Worm (Caenorhabditis elegans) whole organism, young adult: ENCODE data around the gene chpf-1.
A peak's percentile ranks its signal among the peaks of the same experiment; 100 is the strongest.

ENCODE experiments used
- C06A6.2 ChIP-seq: fragments of 200-800 bp; sonication (Bioruptor generic); conservative IDR thresholded peaks from 2 replicates; pipeline ENCODE4 v1.3.6; 2022; ENCODE audit warnings: missing genetic modification characterization, missing compliant biosample characterization
- C17E4.6 ChIP-seq: fragments of 200-800 bp; sonication (Bioruptor generic); IDR thresholded peaks from 2 replicates; pipeline ENCODE4 v1.3.6; 2022; ENCODE audit warnings: missing genetic modification reagents, missing genetic modification characterization, missing compliant biosample characterization
- ama-1 ChIP-seq, 3 experiments: fragments of 150-350 bp in 1 of 3; sonication (generic microtip) in 2 of 3; optimal IDR thresholded peaks; 2 replicates each; lab custom pipeline; 2014 to 2018; ENCODE audit warnings: missing biosample characterization in 2 of 3, missing genetic modification characterization in 2 of 3, missing genetic modification reagents in 2 of 3
- dpl-1 ChIP-seq: fragments of 150-350 bp; optimal IDR thresholded peaks from 2 replicates; lab custom pipeline; 2014; ENCODE audit warnings: missing biosample characterization, missing genetic modification reagents, missing genetic modification characterization
- hrde-1 ChIP-seq: sonication (generic microtip); optimal IDR thresholded peaks from 2 replicates; lab custom pipeline; 2016; ENCODE audit warnings: missing genetic modification characterization, mild to moderate bottlenecking, missing compliant biosample characterization, moderate library complexity, missing genotype, missing genetic modification reagents, borderline replicate concordance
- hsf-1 ChIP-seq: fragments of 200-800 bp; sonication (Bioruptor generic); IDR thresholded peaks from 2 replicates; pipeline ENCODE4 v1.3.6; 2022; ENCODE audit warnings: missing genetic modification reagents, missing genetic modification characterization, missing compliant biosample characterization
- lag-1 ChIP-seq: fragments of 200-800 bp; sonication (Bioruptor generic); IDR thresholded peaks from 2 replicates; pipeline ENCODE4 v1.3.6; 2022; ENCODE audit warnings: missing genetic modification reagents, missing genetic modification characterization, missing compliant biosample characterization
- lin-40 ChIP-seq: sonication (generic microtip); optimal IDR thresholded peaks from 2 replicates; lab custom pipeline; 2016; ENCODE audit warnings: missing genetic modification characterization, mild to moderate bottlenecking, missing compliant biosample characterization, missing genotype, missing genetic modification reagents
- madf-10 ChIP-seq: sonication (generic microtip); optimal IDR thresholded peaks from 2 replicates; lab custom pipeline; 2016; ENCODE audit warnings: mild to moderate bottlenecking, missing genetic modification characterization, missing compliant biosample characterization
- madf-3 ChIP-seq: fragments of 200-800 bp; sonication (Bioruptor generic); IDR thresholded peaks from 2 replicates; pipeline ENCODE4 v1.3.6; 2022; ENCODE audit warnings: missing genetic modification reagents, missing genetic modification characterization, missing compliant biosample characterization
- mcd-1 ChIP-seq: fragments of 200-800 bp; sonication (Bioruptor generic); IDR thresholded peaks from 2 replicates; pipeline ENCODE4 v1.3.6; 2022; ENCODE audit warnings: missing genetic modification reagents, missing genetic modification characterization, missing compliant biosample characterization
- pha-4 ChIP-seq: fragments of 150-350 bp; sonication (generic microtip); optimal IDR thresholded peaks from 2 replicates; lab custom pipeline; 2014; ENCODE audit warnings: missing biosample characterization, missing genetic modification reagents, missing genetic modification characterization

DNA sequence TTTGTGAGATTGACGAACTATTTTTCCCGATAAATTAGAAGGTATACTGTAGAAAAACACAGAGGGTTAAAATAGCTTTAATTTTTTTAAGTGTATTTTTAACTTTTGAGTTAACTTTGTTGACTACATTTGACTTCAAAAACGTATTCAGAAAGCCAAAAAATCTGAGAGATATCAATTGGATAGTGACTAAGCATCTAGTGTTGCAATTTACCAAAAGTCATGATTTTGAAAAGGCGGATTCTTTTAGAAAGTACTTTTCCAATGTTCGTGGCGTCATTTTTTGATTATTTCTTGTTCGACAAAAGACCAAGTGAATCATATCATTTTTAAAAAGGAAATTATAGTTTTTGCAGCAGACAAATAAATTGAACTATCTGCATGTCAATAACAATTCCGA, 34.4 kb downstream of the chpf-1 start:
- no peak for TF ChIP-seq mcd-1 (GFP tag; lab: Robert Waterston, UW)
- TF ChIP-seq hrde-1 (tag; lab: Kevin White, UChicago) = no peak
- no peak for TF ChIP-seq dpl-1 (GFP tag; lab: Kevin White, UChicago)
- TF ChIP-seq ama-1 (optimal IDR thresholded peaks at IDR 0.05; lab: Kevin White, UChicago) = no peak
- no peak for TF ChIP-seq ama-1 (GFP tag; optimal IDR thresholded peaks at IDR 0.05; lab: Kevin White, UChicago)
- no peak for TF ChIP-seq pha-4 (tag; lab: Kevin White, UChicago)
- peak; percentile 5 for TF ChIP-seq lin-40 (tag; lab: Kevin White, UChicago)
- TF ChIP-seq C06A6.2 = no peak
- TF ChIP-seq madf-3 (GFP tag; lab: Robert Waterston, UW) = no peak
- TF ChIP-seq lag-1 = no peak
- no peak for TF ChIP-seq madf-10
- TF ChIP-seq C17E4.6 (GFP tag; lab: Robert Waterston, UW) = no peak
- TF ChIP-seq hsf-1 = no peak
